Worm (Caenorhabditis elegans): ENCODE measurements around the gene elt-7.

Gene elt-7

ce11 chrV:4820601-4821000, 50.1 kb downstream of the elt-7 start:
- TF ChIP-seq mab-5 (tag; optimal IDR thresholded peaks at IDR 0.05) (no peak), ceh-43 (GFP tag; optimal IDR thresholded peaks at IDR 0.05) (no peak)
